Fruit fly (Drosophila melanogaster): Measurements from ENCODE around the gene glo.

Gene glo

DNA sequence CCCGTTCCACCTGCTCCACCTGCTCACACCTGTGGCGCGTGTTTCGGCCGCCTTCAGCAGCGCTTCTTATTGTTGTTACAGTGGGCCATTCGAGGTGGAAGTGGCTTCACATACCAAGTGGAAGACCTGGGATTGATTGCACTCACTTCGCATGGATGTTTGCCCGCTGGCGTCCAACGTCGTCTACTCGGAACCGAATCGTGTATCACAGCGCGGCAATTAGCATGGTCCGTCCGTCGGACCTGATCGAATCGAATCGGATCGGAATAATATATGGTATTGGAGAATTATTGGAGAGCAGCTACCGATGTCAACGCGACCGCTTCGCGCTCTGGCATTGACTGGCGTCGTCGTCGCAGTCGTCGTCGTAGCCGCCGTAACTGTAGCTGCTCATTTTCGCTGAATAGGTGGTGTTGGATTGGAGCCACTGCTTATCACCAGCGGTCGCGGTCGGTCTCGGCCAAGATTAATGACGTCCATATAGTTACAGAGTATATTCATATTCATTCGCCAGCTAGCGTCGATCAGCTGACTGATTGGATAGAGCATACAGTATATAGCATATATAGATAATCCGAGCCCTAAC lies 6.2 kb downstream of the glo start, which contains the start of gene ClC-a (continued):
- TF ChIP-seq CG2678 (tag; optimal IDR thresholded peaks at IDR 0.05) (peak; percentile 3), Scr (GFP tag; IDR thresholded peaks at IDR 0.05; ENCODE audit: partially characterized antibody) (no peak), pan (optimal IDR thresholded peaks at IDR 0.05) (no peak), pan (GFP tag; optimal IDR thresholded peaks at IDR 0.05 in 1 of 2, IDR thresholded peaks at IDR 0.05 in 1 of 2) (peak in 1 of 2 experiments; percentile 34), Usf (GFP tag; optimal IDR thresholded peaks at IDR 0.05) (no peak), croc (GFP tag; conservative IDR thresholded peaks at IDR 0.05) (no peak), CG5180 (GFP tag; optimal IDR thresholded peaks at IDR 0.05) (peak; percentile 15), Dll (GFP tag; IDR thresholded peaks at IDR 0.05; ENCODE audit: partially characterized antibody) (0 out of 4 replicates have a peak, but pooled peaks have one; percentile 36), CG4424 (GFP tag; optimal IDR thresholded peaks at IDR 0.05) (no peak), tgo (GFP tag; IDR thresholded peaks at IDR 0.05) (no peak; the same call in 2 of the 3 replicates), crp (GFP tag; optimal IDR thresholded peaks at IDR 0.05) (peak in 1 of 2 experiments; percentile 15), CG4404 (GFP tag; IDR thresholded peaks at IDR 0.05) (no peak), BtbVII (GFP tag; optimal IDR thresholded peaks at IDR 0.05) (peak; percentile 23)

dm6 chr3R:11812479-11812878 lies 6.7 kb downstream of the glo start:
- TF ChIP-seq pb (GFP tag; optimal IDR thresholded peaks at IDR 0.05) (no peak), CG3838 (GFP tag; optimal IDR thresholded peaks at IDR 0.05) (no peak), CG7745 (tag; optimal IDR thresholded peaks at IDR 0.05) (no peak), bigmax (GFP tag; optimal IDR thresholded peaks at IDR 0.05) (no peak), CG31441 (GFP tag; IDR thresholded peaks at IDR 0.05) (no peak), wdn (GFP tag; IDR thresholded peaks at IDR 0.05) (no peak)

dm6 chr3R:11810831-11811484 lies 8.3 kb downstream of the glo start:
- TF ChIP-seq exex (tag; optimal IDR thresholded peaks at IDR 0.05) (peak; percentile 89), Usf (GFP tag; optimal IDR thresholded peaks at IDR 0.05) (no peak), vnd (GFP tag; IDR thresholded peaks at IDR 0.05; ENCODE audit: partially characterized antibody) (0 out of 3 replicates have a peak, but pooled peaks have one; percentile 19), sug (tag; optimal IDR thresholded peaks at IDR 0.05) (peak; percentile 21), grn (GFP tag; optimal IDR thresholded peaks at IDR 0.05) (peak; percentile 88), lab (GFP tag; optimal IDR thresholded peaks at IDR 0.05) (peak; percentile 12), sens (GFP tag) (peak; percentile 40), mirr (GFP tag; optimal IDR thresholded peaks at IDR 0.05) (peak; percentile 75), CG18599 (GFP tag; optimal IDR thresholded peaks at IDR 0.05) (peak; percentile 59), CG4730 (GFP tag; IDR thresholded peaks at IDR 0.05) (no peak)

DNA sequence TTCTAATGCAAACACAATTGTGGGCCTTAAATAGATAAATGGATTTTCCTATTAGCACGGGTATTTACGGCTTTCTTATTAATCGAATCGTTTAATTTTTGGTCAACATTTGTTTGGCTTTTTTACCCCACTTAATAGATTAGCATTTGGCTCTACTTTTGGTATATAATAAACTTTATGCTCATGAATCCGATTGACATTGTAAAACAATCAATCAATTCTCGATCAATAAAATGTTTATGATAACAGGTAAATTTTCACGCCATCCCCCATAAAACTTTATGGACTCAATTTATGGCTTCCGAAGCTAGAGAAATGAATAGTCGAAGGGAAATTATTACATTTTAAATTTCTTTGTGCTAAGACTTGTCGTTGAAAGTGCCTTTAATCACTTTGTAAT lies 9.6 kb downstream of the glo start:
- TF ChIP-seq Med (GFP tag): peak; percentile 68
- TF ChIP-seq ranshi (GFP tag; IDR thresholded peaks at IDR 0.05): no peak
- TF ChIP-seq Elba2 (GFP tag; optimal IDR thresholded peaks at IDR 0.05): no peak
- TF ChIP-seq CG1647 (GFP tag; optimal IDR thresholded peaks at IDR 0.05): no peak
- TF ChIP-seq ttk (GFP tag; IDR thresholded peaks at IDR 0.05): no peak
- peak; percentile 51 for TF ChIP-seq gem (tag; optimal IDR thresholded peaks at IDR 0.05)
- TF ChIP-seq CG13894 (tag; optimal IDR thresholded peaks at IDR 0.05): peak; percentile 84
- TF ChIP-seq CrebB (tag; optimal IDR thresholded peaks at IDR 0.05): peak; percentile 58
- TF ChIP-seq CG14965 (GFP tag; optimal IDR thresholded peaks at IDR 0.05; ENCODE audit: borderline replicate concordance): no peak
- TF ChIP-seq CG6854 (GFP tag; optimal IDR thresholded peaks at IDR 0.05): peak; percentile 50
- peak; percentile 3 for TF ChIP-seq CG2116 (GFP tag; optimal IDR thresholded peaks at IDR 0.05)
- TF ChIP-seq gsb-n (tag; optimal IDR thresholded peaks at IDR 0.05): peak; percentile 45
- no peak; the same call in 2 of the 3 replicates for TF ChIP-seq B-H1 (GFP tag; IDR thresholded peaks at IDR 0.05)
- TF ChIP-seq YL-1 (GFP tag; optimal IDR thresholded peaks at IDR 0.05): no peak
- no peak for TF ChIP-seq CG1792 (GFP tag; optimal IDR thresholded peaks at IDR 0.05)
- TF ChIP-seq CG9817 (tag; optimal IDR thresholded peaks at IDR 0.05): no peak
- peak; percentile 23 for TF ChIP-seq CG1529 (GFP tag; optimal IDR thresholded peaks at IDR 0.05)
- no peak for TF ChIP-seq twi (tag; optimal IDR thresholded peaks at IDR 0.05)
